Fruit fly (Drosophila melanogaster): ENCODE results near the gene Ir75a.

Gene Ir75a

DNA sequence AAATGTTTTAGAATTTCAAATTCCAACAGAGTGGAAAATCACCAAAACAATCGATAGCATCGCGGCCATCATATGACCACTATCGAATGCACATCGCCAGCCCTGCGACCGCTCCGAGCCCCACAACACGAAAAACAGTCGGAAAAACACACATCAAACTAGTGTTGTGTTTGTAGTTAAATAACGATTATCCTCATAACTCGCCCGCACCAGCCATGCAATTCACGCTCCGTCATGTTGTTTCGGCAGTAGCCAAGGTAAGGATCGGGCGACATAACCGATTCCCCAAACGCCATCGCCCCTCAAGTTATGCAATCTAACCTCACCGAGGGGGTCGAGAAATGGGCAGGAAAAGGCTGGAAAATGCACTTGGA lies 29.2 kb upstream of the Ir75a start:
- TF ChIP-seq Dfd (GFP tag; optimal IDR thresholded peaks at IDR 0.05), result no peak
- no peak for TF ChIP-seq Rel (GFP tag; optimal IDR thresholded peaks at IDR 0.05)
- TF ChIP-seq Rel (tag; optimal IDR thresholded peaks at IDR 0.05), result peak; percentile 9
- TF ChIP-seq HLH106 (tag; optimal IDR thresholded peaks at IDR 0.05), result peak; percentile 4

dm6 chr3L:17846169-17846981 lies 28.7 kb upstream of the Ir75a start, which contains the start of the genes MED19 and CG7430:
Gene MED19, minus strand, starts transcription at chr3L:17846501.
Gene CG7430, plus strand, starts transcription at chr3L:17846916.
- TF ChIP-seq OdsH (GFP tag; optimal IDR thresholded peaks at IDR 0.05), result no peak
- peak; percentile 2 for TF ChIP-seq HLH106 (tag; optimal IDR thresholded peaks at IDR 0.05)
- no peak for TF ChIP-seq Vsx2 (GFP tag; optimal IDR thresholded peaks at IDR 0.05; ENCODE audit: partially characterized antibody)
- no peak for TF ChIP-seq Hr78 (GFP tag; optimal IDR thresholded peaks at IDR 0.05)
- TF ChIP-seq Dfd (GFP tag; optimal IDR thresholded peaks at IDR 0.05), result no peak
- TF ChIP-seq woc (GFP tag; optimal IDR thresholded peaks at IDR 0.05), result peak; percentile 11
- no peak for TF ChIP-seq psq (GFP tag; optimal IDR thresholded peaks at IDR 0.05)
- TF ChIP-seq N (GFP tag; optimal IDR thresholded peaks at IDR 0.05), result no peak
- no peak for TF ChIP-seq Rel (GFP tag; optimal IDR thresholded peaks at IDR 0.05)
- TF ChIP-seq Rel (tag; optimal IDR thresholded peaks at IDR 0.05), result peak; percentile 68
- no peak for TF ChIP-seq br (GFP tag; optimal IDR thresholded peaks at IDR 0.05)
- TF ChIP-seq h (GFP tag; optimal IDR thresholded peaks at IDR 0.05), result peak; percentile 47
- TF ChIP-seq Abd-B (GFP tag; optimal IDR thresholded peaks at IDR 0.05), result no peak
- TF ChIP-seq dsf (GFP tag; optimal IDR thresholded peaks at IDR 0.05; ENCODE audit: borderline replicate concordance), result no peak
- TF ChIP-seq lola (GFP tag; optimal IDR thresholded peaks at IDR 0.05), result peak; percentile 48
- peak; percentile 52 for TF ChIP-seq Sp1 (GFP tag; optimal IDR thresholded peaks at IDR 0.05)
- TF ChIP-seq dmrt93B (GFP tag; optimal IDR thresholded peaks at IDR 0.05), result peak; percentile 44
- no peak for TF ChIP-seq foxo (GFP tag; optimal IDR thresholded peaks at IDR 0.05)
- no peak for TF ChIP-seq Myc (optimal IDR thresholded peaks at IDR 0.05)
- no peak for TF ChIP-seq Dif (GFP tag; optimal IDR thresholded peaks at IDR 0.05; ENCODE audit: partially characterized antibody)
- TF ChIP-seq fru (GFP tag; optimal IDR thresholded peaks at IDR 0.05), result no peak
- no peak for TF ChIP-seq CG32264 (GFP tag; optimal IDR thresholded peaks at IDR 0.05)
- no peak for TF ChIP-seq tai (GFP tag; optimal IDR thresholded peaks at IDR 0.05)
- no peak for TF ChIP-seq CG9705 (GFP tag; optimal IDR thresholded peaks at IDR 0.05)
- no peak for TF ChIP-seq dl (GFP tag; optimal IDR thresholded peaks at IDR 0.05; ENCODE audit: insufficient read depth in 1 of 2, partially characterized antibody in 2 of 2)
- no peak for TF ChIP-seq Jra (GFP tag; optimal IDR thresholded peaks at IDR 0.05)
- no peak for TF ChIP-seq Hnf4 (GFP tag; optimal IDR thresholded peaks at IDR 0.05)
- TF ChIP-seq rgr (GFP tag; optimal IDR thresholded peaks at IDR 0.05), result peak; percentile 32
- no peak for TF ChIP-seq usp (GFP tag; optimal IDR thresholded peaks at IDR 0.05)
- no peak for TF ChIP-seq GATAd (GFP tag; optimal IDR thresholded peaks at IDR 0.05)
- no peak for TF ChIP-seq ey (GFP tag; optimal IDR thresholded peaks at IDR 0.05)
- TF ChIP-seq Mio (GFP tag; optimal IDR thresholded peaks at IDR 0.05), result no peak
- TF ChIP-seq Hr83 (GFP tag; optimal IDR thresholded peaks at IDR 0.05; ENCODE audit: poor library complexity, severe bottlenecking), result peak; percentile 34

- TF ChIP-seq woc (GFP tag; optimal IDR thresholded peaks at IDR 0.05) (peak; percentile 41), Rel (GFP tag; optimal IDR thresholded peaks at IDR 0.05) (no peak), Rel (tag; optimal IDR thresholded peaks at IDR 0.05) (peak; percentile 23), foxo (GFP tag; optimal IDR thresholded peaks at IDR 0.05) (peak in 1 of 2 experiments; percentile 23), Hr78 (GFP tag; optimal IDR thresholded peaks at IDR 0.05) (no peak)
Observed at dm6 chr3L:17842892-17843703, 25.4 kb upstream of the Ir75a start, which contains the start of gene CG5567. Gene CG5567, minus strand, starts transcription at chr3L:17843544.

Data from whole organism, wandering third instar larva.